Fruit fly (Drosophila melanogaster): ENCODE data around the gene Srx.
A peak's percentile ranks its signal among the peaks of the same experiment; 100 is the strongest.

Srx gene

DNA sequence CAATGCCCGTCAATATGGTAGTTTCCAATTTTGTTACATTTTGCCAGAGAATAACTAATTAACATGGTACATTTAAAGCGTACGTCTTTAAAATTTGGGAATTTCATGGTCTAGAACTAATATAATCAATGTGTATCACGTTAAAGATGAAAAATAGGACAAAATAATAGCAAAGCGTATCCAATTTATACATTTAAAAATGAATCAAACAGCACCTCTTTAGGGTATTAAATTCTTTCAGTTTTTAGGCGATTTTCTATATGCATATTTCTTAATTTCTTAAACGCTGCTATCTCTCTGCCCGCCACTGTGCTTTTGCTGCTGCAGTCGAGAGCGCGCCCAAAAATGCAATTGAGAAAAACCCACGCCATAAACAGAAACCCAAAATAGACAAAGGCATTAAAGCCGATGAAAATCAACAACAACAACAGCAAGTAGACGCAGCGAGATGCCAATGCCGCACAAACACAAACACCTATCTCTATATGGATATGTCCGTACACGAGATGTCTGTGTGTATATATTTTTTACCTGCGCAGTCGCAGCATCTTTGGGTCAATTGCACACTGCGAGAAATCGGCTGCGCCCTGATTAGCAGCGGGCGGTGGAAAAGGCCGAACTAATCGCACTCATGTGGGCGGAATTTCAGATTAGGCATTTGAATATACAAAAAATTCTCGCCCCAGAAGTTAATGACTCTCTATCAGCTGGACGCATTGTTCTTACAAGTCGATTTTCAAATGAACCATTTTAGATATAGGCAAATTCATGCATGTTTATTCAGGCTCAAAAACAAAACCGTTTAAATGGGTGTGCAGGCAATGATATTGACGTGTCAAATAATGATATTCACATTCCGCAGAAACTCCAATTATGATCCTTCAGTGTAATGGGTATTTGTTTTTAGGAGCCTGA is 27.4 kb upstream of the Srx start (continued):
- TF ChIP-seq Oaz (GFP tag; IDR thresholded peaks at IDR 0.05) (no peak), CG10565 (GFP tag; optimal IDR thresholded peaks at IDR 0.05) (no peak), CG6813 (GFP tag; optimal IDR thresholded peaks at IDR 0.05) (peak; percentile 39), CG2202 (tag; optimal IDR thresholded peaks at IDR 0.05) (peak; percentile 55), MTF-1 (GFP tag; optimal IDR thresholded peaks at IDR 0.05; ENCODE audit: borderline replicate concordance) (no peak), CG12071 (GFP tag; optimal IDR thresholded peaks at IDR 0.05) (no peak), Hr3 (GFP tag; optimal IDR thresholded peaks at IDR 0.05) (peak; percentile 35), CG13894 (tag; optimal IDR thresholded peaks at IDR 0.05) (no peak), chinmo (GFP tag; IDR thresholded peaks at IDR 0.05; ENCODE audit: partially characterized antibody) (0 out of 4 replicates have a peak, but pooled peaks have one; percentile 36), CG18599 (GFP tag; optimal IDR thresholded peaks at IDR 0.05) (peak; percentile 8), D19A (tag; optimal IDR thresholded peaks at IDR 0.05) (peak; percentile 81), jing (GFP tag; optimal IDR thresholded peaks at IDR 0.05) (peak; percentile 51), bigmax (GFP tag; optimal IDR thresholded peaks at IDR 0.05) (no peak), CG10267 (tag; optimal IDR thresholded peaks at IDR 0.05) (peak; percentile 76), hbn (GFP tag; IDR thresholded peaks at IDR 0.05; ENCODE audit: partially characterized antibody) (no peak), CG10979 (tag; optimal IDR thresholded peaks at IDR 0.05) (peak; percentile 87), CG30020 (tag; optimal IDR thresholded peaks at IDR 0.05) (peak; percentile 26), gce (GFP tag; IDR thresholded peaks at IDR 0.05) (no peak), dmrt99B (tag; optimal IDR thresholded peaks at IDR 0.05) (peak; percentile 82), ERR (GFP tag; optimal IDR thresholded peaks at IDR 0.05) (no peak), CG15514 (GFP tag; optimal IDR thresholded peaks at IDR 0.05) (no peak), Myb (GFP tag; optimal IDR thresholded peaks at IDR 0.05) (no peak), crp (GFP tag; optimal IDR thresholded peaks at IDR 0.05) (peak in 1 of 2 experiments; percentile 4), CG9215 (GFP tag; IDR thresholded peaks at IDR 0.05) (no peak), lov (optimal IDR thresholded peaks at IDR 0.05) (no peak), lov (GFP tag; IDR thresholded peaks at IDR 0.05) (0 out of 3 replicates have a peak, but pooled peaks have one; percentile 31), CG16815 (GFP tag; optimal IDR thresholded peaks at IDR 0.05) (peak; percentile 53), az2 (GFP tag; optimal IDR thresholded peaks at IDR 0.05) (peak; percentile 54), hkb (optimal IDR thresholded peaks at IDR 0.05) (no peak), hkb (GFP tag; IDR thresholded peaks at IDR 0.05) (peak; percentile 33; the same call in 1 of the 2 replicates), CG10431 (GFP tag; optimal IDR thresholded peaks at IDR 0.05) (peak; percentile 45), grau (tag; optimal IDR thresholded peaks at IDR 0.05) (peak; percentile 70), Chrac-16 (GFP tag; optimal IDR thresholded peaks at IDR 0.05) (peak; percentile 19), dan (GFP tag; IDR thresholded peaks at IDR 0.05) (no peak), Sox100B (GFP tag; optimal IDR thresholded peaks at IDR 0.05) (peak; percentile 87), Ssrp (tag; optimal IDR thresholded peaks at IDR 0.05) (peak; percentile 67), gsb-n (tag; optimal IDR thresholded peaks at IDR 0.05) (peak; percentile 63), CG18262 (tag; optimal IDR thresholded peaks at IDR 0.05) (peak; percentile 91), dmrt11E (tag; optimal IDR thresholded peaks at IDR 0.05) (peak; percentile 87), CG1529 (GFP tag; optimal IDR thresholded peaks at IDR 0.05) (peak; percentile 78), vvl (GFP tag; IDR thresholded peaks at IDR 0.05) (no peak; the same call in 1 of the 2 replicates), gcm (GFP tag; optimal IDR thresholded peaks at IDR 0.05) (peak; percentile 73), kni (GFP tag; optimal IDR thresholded peaks at IDR 0.05) (peak; percentile 66), CG9437 (GFP tag; optimal IDR thresholded peaks at IDR 0.05) (peak; percentile 65), cg (GFP tag; optimal IDR thresholded peaks at IDR 0.05) (peak; percentile 78), slp2 (GFP tag; optimal IDR thresholded peaks at IDR 0.05) (peak; percentile 30), CG7786 (GFP tag; optimal IDR thresholded peaks at IDR 0.05) (no peak), CG32772 (GFP tag; IDR thresholded peaks at IDR 0.05) (peak; percentile 34; the same call in 1 of the 2 replicates)
